Fruit fly (Drosophila melanogaster) whole organism, embryonic: ENCODE results near the gene CG7841.

ENCODE experiments used
- Atf6 ChIP-seq: fragments of 200-800 bp; sonication (Bioruptor generic); IDR thresholded peaks from 2 replicates; pipeline ENCODE4 v1.3.6; 2022; ENCODE audit warnings: missing biosample characterization, missing genetic modification characterization
- CG10274 ChIP-seq: fragments of 200-800 bp; sonication (Bioruptor generic); optimal IDR thresholded peaks from 3 replicates; lab custom pipeline; 2017; ENCODE audit warnings: missing biosample characterization, mild to moderate bottlenecking, missing genetic modification characterization
- CG10979 ChIP-seq: fragments of 200-800 bp; sonication (Bioruptor generic); optimal IDR thresholded peaks from 2 replicates; lab custom pipeline; 2018; ENCODE audit warnings: missing biosample characterization, mild to moderate bottlenecking, missing genetic modification characterization, moderate library complexity
- CG11085 ChIP-seq: fragments of 200-800 bp; sonication (Bioruptor generic); IDR thresholded peaks from 2 replicates; pipeline ENCODE4 v1.3.6; 2022; ENCODE audit warnings: missing biosample characterization, missing genetic modification characterization
- CG11560 ChIP-seq: fragments of 200-800 bp; sonication (Bioruptor generic); IDR thresholded peaks from 3 replicates; pipeline ENCODE4 v1.3.6; 2022; ENCODE audit warnings: missing biosample characterization, missing genetic modification characterization
- CG12744 ChIP-seq: fragments of 200-800 bp; sonication (Bioruptor generic); optimal IDR thresholded peaks from 2 replicates; lab custom pipeline; 2016; ENCODE audit warnings: missing biosample characterization, missing genetic modification characterization
- CG13894 ChIP-seq: fragments of 200-800 bp; sonication (Bioruptor generic); optimal IDR thresholded peaks from 3 replicates; lab custom pipeline; 2018; ENCODE audit warnings: missing biosample characterization, mild to moderate bottlenecking, missing genetic modification characterization, moderate library complexity
- CG14050 ChIP-seq: fragments of 200-800 bp; sonication (Bioruptor generic); IDR thresholded peaks from 3 replicates; pipeline ENCODE4 v1.3.6; 2022; ENCODE audit warnings: missing biosample characterization, missing genetic modification characterization
- CG14710 ChIP-seq: fragments of 200-800 bp; sonication (Bioruptor generic); optimal IDR thresholded peaks from 3 replicates; lab custom pipeline; 2019; ENCODE audit warnings: missing biosample characterization, mild to moderate bottlenecking, missing genetic modification characterization, moderate library complexity
- CG15696 ChIP-seq: fragments of 200-800 bp; sonication (Bioruptor generic); optimal IDR thresholded peaks from 2 replicates; lab custom pipeline; 2019; ENCODE audit warnings: missing biosample characterization, mild to moderate bottlenecking, missing genetic modification characterization, moderate library complexity
- CG2889 ChIP-seq: fragments of 200-800 bp; sonication (Bioruptor generic); IDR thresholded peaks from 3 replicates; pipeline ENCODE4 v1.3.6; 2022; ENCODE audit warnings: missing biosample characterization, missing genetic modification characterization
- CG3163 ChIP-seq: fragments of 200-800 bp; sonication (Bioruptor generic); optimal IDR thresholded peaks from 3 replicates; lab custom pipeline; 2016; ENCODE audit warnings: missing biosample characterization, missing genetic modification characterization
- CG32532 ChIP-seq: fragments of 200-800 bp; sonication (Bioruptor generic); IDR thresholded peaks from 2 replicates; pipeline ENCODE4 v1.3.6; 2022; ENCODE audit warnings: missing biosample characterization, missing genetic modification characterization
- CG32767 ChIP-seq: fragments of 200-800 bp; sonication (Bioruptor generic); IDR thresholded peaks from 2 replicates; pipeline ENCODE4 v1.3.6; 2022; ENCODE audit warnings: missing biosample characterization, missing genetic modification characterization
- CG42726 ChIP-seq: fragments of 200-800 bp; sonication (Bioruptor generic); IDR thresholded peaks from 2 replicates; pipeline ENCODE4 v1.3.6; 2022; ENCODE audit warnings: missing biosample characterization, missing genetic modification characterization; ENCODE audit not compliant: partially characterized antibody
- CG5245 ChIP-seq: fragments of 200-800 bp; sonication (Bioruptor generic); optimal IDR thresholded peaks from 3 replicates; lab custom pipeline; 2016; ENCODE audit warnings: missing biosample characterization, missing genetic modification characterization
- CG7271 ChIP-seq: fragments of 200-800 bp; sonication (Bioruptor generic); optimal IDR thresholded peaks from 2 replicates; lab custom pipeline; 2018; ENCODE audit warnings: missing biosample characterization, mild to moderate bottlenecking, missing genetic modification characterization, moderate library complexity
- CG7786 ChIP-seq: fragments of 200-800 bp; sonication (Bioruptor generic); optimal IDR thresholded peaks from 2 replicates; lab custom pipeline; 2016; ENCODE audit warnings: missing biosample characterization, missing genetic modification characterization
- CG7987 ChIP-seq: fragments of 200-800 bp; sonication (Bioruptor generic); optimal IDR thresholded peaks from 2 replicates; lab custom pipeline; 2018; ENCODE audit warnings: missing biosample characterization, mild to moderate bottlenecking, missing genetic modification characterization, moderate library complexity
- CG8359 ChIP-seq: fragments of 200-800 bp; sonication (Bioruptor generic); optimal IDR thresholded peaks from 2 replicates; lab custom pipeline; 2017; ENCODE audit warnings: missing biosample characterization, mild to moderate bottlenecking, missing genetic modification characterization, borderline replicate concordance
- CG8388 ChIP-seq: fragments of 200-800 bp; sonication (Bioruptor generic); optimal IDR thresholded peaks from 2 replicates; lab custom pipeline; 2019; ENCODE audit warnings: missing biosample characterization, mild to moderate bottlenecking, missing genetic modification characterization, moderate library complexity
- CG8924 ChIP-seq: fragments of 200-800 bp; optimal IDR thresholded peaks from 3 replicates; lab custom pipeline; 2019; ENCODE audit warnings: missing biosample characterization, mild to moderate bottlenecking, missing genetic modification characterization, moderate library complexity
- CG9817 ChIP-seq: fragments of 200-800 bp; sonication (Bioruptor generic); optimal IDR thresholded peaks from 2 replicates; lab custom pipeline; 2018; ENCODE audit warnings: missing biosample characterization, mild to moderate bottlenecking, missing genetic modification characterization, moderate library complexity
- CoRest ChIP-seq: fragments of 200-800 bp; sonication (Bioruptor generic); optimal IDR thresholded peaks from 3 replicates; lab custom pipeline; 2018; ENCODE audit warnings: missing biosample characterization, mild to moderate bottlenecking, missing genetic modification characterization, moderate library complexity
- Dll ChIP-seq: fragments of 200-800 bp; sonication (Bioruptor generic); IDR thresholded peaks from 4 replicates; pipeline ENCODE4 v1.3.6; 2022; ENCODE audit warnings: missing biosample characterization, missing genetic modification characterization; ENCODE audit not compliant: partially characterized antibody
- HLH3B ChIP-seq: fragments of 200-800 bp; sonication (Bioruptor generic); IDR thresholded peaks from 2 replicates; pipeline ENCODE4 v1.3.6; 2022; ENCODE audit warnings: missing biosample characterization, missing genetic modification characterization
- HLHmδ ChIP-seq: fragments of 200-800 bp; sonication (Bioruptor generic); optimal IDR thresholded peaks from 2 replicates; lab custom pipeline; 2018; ENCODE audit warnings: missing biosample characterization, mild to moderate bottlenecking, missing genetic modification characterization, moderate library complexity
- Hr78 ChIP-seq, 2 experiments: fragments of 200-800 bp in 1 of 2; fragments of >200 bp in 1 of 2; sonication (Bioruptor generic) in 1 of 2; optimal IDR thresholded peaks; 2 replicates each; lab custom pipeline; 2017 to 2019; ENCODE audit warnings: missing biosample characterization in 2 of 2, missing genetic modification characterization in 2 of 2, mild to moderate bottlenecking in 1 of 2, moderate library complexity in 1 of 2
- Jarid2 ChIP-seq: fragments of 200-800 bp; sonication (Bioruptor generic); optimal IDR thresholded peaks from 3 replicates; lab custom pipeline; 2017; ENCODE audit warnings: mild to moderate bottlenecking, missing biosample characterization, missing genetic modification reagents, missing genetic modification characterization
- Mad ChIP-seq: fragments of 200-800 bp; sonication (Bioruptor generic); optimal IDR thresholded peaks from 2 replicates; lab custom pipeline; 2016; ENCODE audit warnings: missing biosample characterization, missing genetic modification characterization
- Nf-YC ChIP-seq: fragments of 200-800 bp; optimal IDR thresholded peaks from 3 replicates; lab custom pipeline; 2019; ENCODE audit warnings: missing biosample characterization, mild to moderate bottlenecking, missing genetic modification characterization, moderate library complexity
- Oli ChIP-seq: fragments of 200-800 bp; sonication (Bioruptor generic); optimal IDR thresholded peaks from 2 replicates; lab custom pipeline; 2018; ENCODE audit warnings: missing biosample characterization, mild to moderate bottlenecking, missing genetic modification characterization, moderate library complexity
- Scr ChIP-seq: fragments of 200-800 bp; sonication (Bioruptor generic); IDR thresholded peaks from 2 replicates; pipeline ENCODE4 v1.3.6; 2022; ENCODE audit warnings: missing biosample characterization, missing genetic modification characterization; ENCODE audit not compliant: partially characterized antibody
- Xrp1 ChIP-seq: fragments of 200-800 bp; sonication (Bioruptor generic); IDR thresholded peaks from 2 replicates; pipeline ENCODE4 v1.3.6; 2022; ENCODE audit warnings: missing biosample characterization, missing genetic modification characterization
- ac ChIP-seq: fragments of 200-800 bp; sonication (Bioruptor generic); optimal IDR thresholded peaks from 3 replicates; lab custom pipeline; 2017; ENCODE audit warnings: missing biosample characterization, mild to moderate bottlenecking, missing genetic modification characterization
- corto ChIP-seq: fragments of 200-800 bp; sonication (Bioruptor generic); optimal IDR thresholded peaks from 2 replicates; lab custom pipeline; 2016; ENCODE audit warnings: missing biosample characterization, mild to moderate bottlenecking, missing genetic modification characterization, moderate library complexity
- crc ChIP-seq: fragments of 200-800 bp; sonication (Bioruptor generic); optimal IDR thresholded peaks from 2 replicates; lab custom pipeline; 2016; ENCODE audit warnings: missing biosample characterization, missing genetic modification characterization
- da ChIP-seq: fragments of 200-800 bp; sonication (Bioruptor generic); optimal IDR thresholded peaks from 2 replicates; lab custom pipeline; 2016; ENCODE audit warnings: missing biosample characterization, missing genetic modification characterization
- dm ChIP-seq: fragments of 200-800 bp; sonication (Bioruptor generic); optimal IDR thresholded peaks from 3 replicates; lab custom pipeline; 2016; ENCODE audit warnings: missing biosample characterization, missing genetic modification characterization
- hbn ChIP-seq: fragments of 200-800 bp; sonication (Bioruptor generic); IDR thresholded peaks from 2 replicates; pipeline ENCODE4 v1.3.6; 2022; ENCODE audit warnings: missing biosample characterization, missing genetic modification characterization; ENCODE audit not compliant: partially characterized antibody
- kni ChIP-seq: fragments of 200-800 bp; sonication (Bioruptor generic); optimal IDR thresholded peaks from 3 replicates; lab custom pipeline; 2017; ENCODE audit warnings: mild to moderate bottlenecking, missing biosample characterization, missing genetic modification reagents, missing genetic modification characterization
- lab ChIP-seq: fragments of 200-800 bp; sonication (Bioruptor generic); optimal IDR thresholded peaks from 3 replicates; lab custom pipeline; 2017; ENCODE audit warnings: missing biosample characterization, missing genetic modification characterization, mild to moderate bottlenecking, moderate library complexity, missing genetic modification reagents
- lbe ChIP-seq: fragments of 200-800 bp; sonication (Bioruptor generic); optimal IDR thresholded peaks from 2 replicates; lab custom pipeline; 2016; ENCODE audit warnings: missing biosample characterization, mild to moderate bottlenecking, missing genetic modification characterization
- mirr ChIP-seq: fragments of 200-800 bp; sonication (Bioruptor generic); optimal IDR thresholded peaks from 3 replicates; lab custom pipeline; 2018; ENCODE audit warnings: missing biosample characterization, mild to moderate bottlenecking, missing genetic modification characterization
- odd ChIP-seq: fragments of 200-800 bp; sonication (Bioruptor generic); optimal IDR thresholded peaks from 2 replicates; lab custom pipeline; 2017; ENCODE audit warnings: missing biosample characterization, mild to moderate bottlenecking, missing genetic modification characterization
- repo ChIP-seq: fragments of 200-800 bp; sonication (Bioruptor generic); optimal IDR thresholded peaks from 2 replicates; lab custom pipeline; 2016; ENCODE audit warnings: missing biosample characterization, missing genetic modification characterization
- sens ChIP-seq: fragments of 200-800 bp; sonication (Bioruptor generic); peaks from one replicate; lab custom pipeline; 2016; ENCODE audit warnings: missing biosample characterization, missing genetic modification characterization
- sug ChIP-seq: fragments of 200-800 bp; optimal IDR thresholded peaks from 2 replicates; lab custom pipeline; 2019; ENCODE audit warnings: missing biosample characterization, mild to moderate bottlenecking, missing genetic modification characterization, moderate library complexity
- trem ChIP-seq: fragments of 200-800 bp; optimal IDR thresholded peaks from 3 replicates; lab custom pipeline; 2019; ENCODE audit warnings: missing biosample characterization, mild to moderate bottlenecking, missing genetic modification characterization, moderate library complexity
- usp ChIP-seq: fragments of >200 bp; optimal IDR thresholded peaks from 2 replicates; lab custom pipeline; 2017; ENCODE audit warnings: missing biosample characterization, missing genetic modification characterization

CG7841 gene

dm6 chr3L:15535800-15536225, 27.8 kb upstream of the CG7841 start (continued):
- TF ChIP-seq lab (GFP tag; lab: Kevin White, UChicago) = no peak
- no peak for TF ChIP-seq ac (GFP tag; lab: Kevin White, UChicago)
- no peak for TF ChIP-seq CG5245
- TF ChIP-seq CoRest (tag; lab: Kevin White, UChicago) = no peak
- no peak for TF ChIP-seq CG8924 (tag; lab: Kevin White, UChicago)
- TF ChIP-seq Jarid2 (GFP tag; lab: Kevin White, UChicago) = no peak
- no peak for TF ChIP-seq sug (tag; lab: Kevin White, UChicago)
- no peak for TF ChIP-seq CG8359
- TF ChIP-seq trem = no peak
- no peak for TF ChIP-seq Atf6 (GFP tag; lab: Robert Waterston, UW)
- TF ChIP-seq CG15696 = no peak
- TF ChIP-seq CG7786 (GFP tag; lab: Kevin White, UChicago) = no peak
- TF ChIP-seq Hr78 (GFP tag; optimal IDR thresholded peaks at IDR 0.05; lab: Kevin White, UChicago) = no peak
- TF ChIP-seq sens (GFP tag; lab: Kevin White, UChicago) = peak; percentile 38
- no peak for TF ChIP-seq corto (GFP tag; lab: Kevin White, UChicago)
- TF ChIP-seq CG11085 (GFP tag; lab: Robert Waterston, UW) = no peak
- TF ChIP-seq mirr (GFP tag; lab: Kevin White, UChicago) = no peak
- TF ChIP-seq lbe (GFP tag; lab: Kevin White, UChicago) = no peak
- no peak for TF ChIP-seq Oli (tag; lab: Kevin White, UChicago)
- no peak for TF ChIP-seq CG14710
- no peak for TF ChIP-seq repo (GFP tag; lab: Kevin White, UChicago)
- peak; percentile 75 for TF ChIP-seq CG3163 (GFP tag; lab: Kevin White, UChicago)
- no peak for TF ChIP-seq CG32532
- TF ChIP-seq CG8388 (GFP tag; lab: Kevin White, UChicago) = no peak
- TF ChIP-seq dm (GFP tag; lab: Kevin White, UChicago) = no peak
- TF ChIP-seq odd (GFP tag; lab: Kevin White, UChicago) = no peak
- TF ChIP-seq CG7271 (tag; lab: Kevin White, UChicago) = no peak

dm6 chr3L:15535228-15535598, 27.2 kb upstream of the CG7841 start, which contains the start of gene CrebA:
CrebA (plus strand) TSS chr3L:15535395.
- TF ChIP-seq CG11560 (tag; lab: Robert Waterston, UW) (no peak), CG9817 (tag; lab: Kevin White, UChicago) (no peak), da (GFP tag; lab: Kevin White, UChicago) (no peak), CG11085 (GFP tag; lab: Robert Waterston, UW) (no peak), Scr (GFP tag; lab: Robert Waterston, UW) (peak; percentile 21; the same call in 1 of the 2 replicates), repo (GFP tag; lab: Kevin White, UChicago) (no peak), CG14050 (GFP tag; lab: Robert Waterston, UW) (no peak), Nf-YC (tag; lab: Kevin White, UChicago) (no peak), usp (GFP tag; lab: Kevin White, UChicago) (no peak), CG32767 (GFP tag; lab: Robert Waterston, UW) (no peak), CG7987 (GFP tag; lab: Kevin White, UChicago) (no peak), crc (GFP tag; lab: Kevin White, UChicago) (no peak), CG10979 (tag; lab: Kevin White, UChicago) (no peak), CG42726 (GFP tag; lab: Robert Waterston, UW) (peak; percentile 7; the same call in 1 of the 2 replicates), Mad (no peak), Jarid2 (GFP tag; lab: Kevin White, UChicago) (peak; percentile 81), CG12744 (GFP tag; lab: Kevin White, UChicago) (no peak), Xrp1 (GFP tag; lab: Robert Waterston, UW) (no peak), HLH3B (GFP tag; lab: Robert Waterston, UW) (peak; percentile 13; the same call in 1 of the 2 replicates), CG2889 (GFP tag; lab: Robert Waterston, UW) (no peak), kni (GFP tag; lab: Kevin White, UChicago) (no peak), hbn (GFP tag; lab: Robert Waterston, UW) (0 out of 2 replicates have a peak, but pooled peaks have one; percentile 20), HLHmδ (GFP tag; lab: Kevin White, UChicago) (peak; percentile 40), Dll (GFP tag; lab: Robert Waterston, UW) (0 out of 4 replicates have a peak, but pooled peaks have one; percentile 15), CG7271 (tag; lab: Kevin White, UChicago) (no peak), CG13894 (tag; lab: Kevin White, UChicago) (no peak), CG10274 (no peak)
